Fruit fly (Drosophila melanogaster): ENCODE data around the gene htt.
A peak's percentile ranks its signal among the peaks of the same experiment; 100 is the strongest.

htt gene

DNA sequence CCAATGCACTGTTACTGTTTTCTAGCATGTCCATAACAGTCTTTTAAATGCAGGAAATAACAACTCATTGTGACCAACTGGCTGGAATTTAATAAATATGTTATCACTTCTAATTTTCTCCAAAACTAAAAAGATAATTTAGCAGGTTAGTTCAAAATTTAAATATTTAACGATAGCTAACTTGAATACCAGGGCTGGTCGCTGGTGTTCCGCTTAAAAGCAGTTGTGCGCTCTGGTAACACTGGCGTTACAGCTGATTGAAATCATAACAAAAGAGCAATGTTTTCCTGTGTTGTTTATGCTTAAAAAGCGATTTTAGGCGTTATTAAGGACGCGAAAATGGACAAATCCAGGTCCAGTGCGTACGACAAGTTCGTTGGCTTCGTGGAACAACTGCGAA is at the start of gene htt:
Gene htt, plus strand, starts transcription at position 250 of the 400 bp plus-strand sequence.
- TF ChIP-seq CG8478 (optimal IDR thresholded peaks at IDR 0.05) = no peak
- no peak for TF ChIP-seq EcR (GFP tag; optimal IDR thresholded peaks at IDR 0.05)
- TF ChIP-seq Dll (optimal IDR thresholded peaks at IDR 0.05) = no peak
- no peak for TF ChIP-seq psq (optimal IDR thresholded peaks at IDR 0.05)
- no peak for TF ChIP-seq pan (optimal IDR thresholded peaks at IDR 0.05)
- TF ChIP-seq usp (GFP tag; optimal IDR thresholded peaks at IDR 0.05) = no peak

DNA sequence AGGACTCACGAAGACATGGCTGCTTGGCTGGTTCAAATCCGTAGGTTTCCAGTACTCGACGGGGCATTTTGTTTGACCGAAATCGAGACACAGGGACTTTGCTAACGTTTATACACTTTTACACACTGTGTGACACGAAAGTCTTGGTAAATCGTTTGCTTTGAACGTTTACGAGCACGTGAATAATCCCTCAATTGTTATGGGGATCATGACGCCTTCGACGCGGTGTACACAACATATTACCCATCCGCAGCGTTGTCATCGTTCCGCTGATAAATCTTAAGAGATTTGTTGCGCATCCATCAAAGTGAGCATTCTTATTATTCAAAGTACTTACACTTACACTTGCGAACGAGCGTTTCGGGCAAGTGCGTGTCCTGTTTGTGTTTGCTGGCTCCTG is 45.7 kb upstream of the htt start, which contains the start of gene CG31050:
Gene CG31050, minus strand, starts transcription at position 101 of the 400 bp plus-strand sequence.
- no peak for TF ChIP-seq psq (optimal IDR thresholded peaks at IDR 0.05)
- TF ChIP-seq pan (optimal IDR thresholded peaks at IDR 0.05) = no peak
- TF ChIP-seq Dll (optimal IDR thresholded peaks at IDR 0.05) = no peak
- TF ChIP-seq usp (GFP tag; optimal IDR thresholded peaks at IDR 0.05) = no peak
- no peak for TF ChIP-seq EcR (GFP tag; optimal IDR thresholded peaks at IDR 0.05)
- no peak for TF ChIP-seq CG8478 (optimal IDR thresholded peaks at IDR 0.05)

DNA sequence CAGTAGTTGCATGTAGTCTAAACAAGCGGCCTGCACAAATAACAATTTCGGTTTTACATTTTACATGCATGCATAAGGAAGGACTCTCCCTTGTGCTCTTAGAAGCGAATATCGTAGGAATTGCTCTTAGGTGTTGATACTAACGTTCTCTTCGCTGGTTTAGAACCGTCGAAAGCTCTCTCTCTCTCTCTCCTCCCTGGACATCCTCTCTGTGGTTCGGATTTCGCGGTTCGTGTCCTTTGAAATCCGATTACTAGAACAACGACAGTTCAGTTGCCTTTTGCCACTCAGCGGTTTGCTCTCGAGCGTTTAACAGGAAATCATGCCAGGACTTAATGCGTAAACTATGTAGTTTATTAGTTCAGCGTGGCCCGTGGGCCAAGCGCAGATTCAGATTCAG is 41.4 kb upstream of the htt start:
- TF ChIP-seq usp (GFP tag; optimal IDR thresholded peaks at IDR 0.05) (no peak), pan (optimal IDR thresholded peaks at IDR 0.05) (no peak)

DNA sequence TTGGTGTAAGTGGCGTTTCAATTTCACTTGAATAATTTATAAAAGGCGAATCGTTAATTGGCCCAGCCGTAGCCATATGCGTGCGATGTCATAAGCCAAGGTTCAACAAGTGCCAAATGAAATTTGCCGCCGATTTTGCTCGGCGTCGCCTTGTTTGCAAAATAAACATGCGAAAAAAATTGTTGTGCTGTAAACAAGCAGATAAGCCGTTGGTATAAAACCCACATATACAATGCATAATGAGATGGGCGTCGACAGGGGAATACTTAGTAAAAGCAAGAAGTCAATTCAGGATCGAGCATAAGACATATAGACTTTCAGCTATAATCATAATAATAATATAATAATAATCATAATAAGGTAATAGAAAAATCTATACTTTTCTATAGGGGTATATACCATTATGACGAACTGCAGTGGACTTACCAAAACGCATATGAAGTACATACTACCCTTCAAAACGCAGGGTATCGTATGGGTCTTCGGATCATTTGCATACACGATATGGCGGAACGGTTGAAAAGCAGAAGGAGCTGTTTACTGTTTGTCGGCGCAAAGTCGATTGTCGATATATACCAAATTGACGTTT is 39.8 kb upstream of the htt start:
- TF ChIP-seq pan (optimal IDR thresholded peaks at IDR 0.05) (peak; percentile 59), CG8478 (optimal IDR thresholded peaks at IDR 0.05) (no peak), usp (GFP tag; optimal IDR thresholded peaks at IDR 0.05) (no peak), EcR (GFP tag; optimal IDR thresholded peaks at IDR 0.05) (no peak), psq (optimal IDR thresholded peaks at IDR 0.05) (no peak), Dll (optimal IDR thresholded peaks at IDR 0.05) (no peak)

DNA sequence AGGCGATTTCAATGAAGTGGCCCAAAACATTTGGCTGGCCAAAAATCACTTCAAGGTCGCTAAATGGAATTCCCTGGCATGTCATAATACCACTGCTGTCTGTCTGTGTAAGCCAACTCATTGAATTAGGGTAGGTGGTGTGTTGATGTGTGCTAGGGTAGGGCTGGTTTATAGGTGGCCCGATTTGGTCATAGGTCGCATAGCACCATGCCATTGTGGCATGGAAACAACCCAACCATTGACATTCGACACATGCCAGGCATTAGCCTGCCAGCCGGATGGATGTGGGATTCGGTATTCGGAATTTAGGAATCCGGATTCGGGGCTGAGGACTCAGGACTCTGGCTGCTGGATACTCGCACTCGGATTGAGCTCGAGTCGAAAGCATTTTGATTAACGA is 33.1 kb upstream of the htt start:
- TF ChIP-seq CG8478 (optimal IDR thresholded peaks at IDR 0.05) = no peak
- TF ChIP-seq pan (optimal IDR thresholded peaks at IDR 0.05) = no peak
- TF ChIP-seq usp (GFP tag; optimal IDR thresholded peaks at IDR 0.05) = no peak
- no peak for TF ChIP-seq Dll (optimal IDR thresholded peaks at IDR 0.05)
- TF ChIP-seq psq (optimal IDR thresholded peaks at IDR 0.05) = no peak
- TF ChIP-seq EcR (GFP tag; optimal IDR thresholded peaks at IDR 0.05) = no peak

DNA sequence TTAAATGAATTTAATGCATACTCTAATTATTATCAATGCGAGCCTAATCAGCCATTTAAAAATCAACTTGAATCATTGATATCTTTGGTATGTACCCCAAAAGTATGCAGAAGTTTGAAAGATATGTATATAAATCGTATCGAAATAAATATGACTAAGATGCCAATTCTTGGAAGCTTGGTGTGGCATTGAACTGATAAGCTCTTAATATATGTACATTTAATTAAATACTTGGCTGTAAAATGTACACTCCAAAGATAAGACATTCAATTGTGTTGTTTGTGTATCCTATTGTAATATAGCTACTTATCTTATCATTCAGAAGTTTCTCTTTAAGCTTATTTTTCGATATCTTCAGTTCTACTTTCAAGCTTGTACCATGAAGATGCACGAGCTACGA is 27.2 kb upstream of the htt start, which contains the start of gene CG33346:
Gene CG33346, plus strand, starts transcription at position 380 of the 400 bp plus-strand sequence.
- TF ChIP-seq pan (optimal IDR thresholded peaks at IDR 0.05) (no peak), usp (GFP tag; optimal IDR thresholded peaks at IDR 0.05) (no peak), CG8478 (optimal IDR thresholded peaks at IDR 0.05) (no peak), psq (optimal IDR thresholded peaks at IDR 0.05) (no peak), EcR (GFP tag; optimal IDR thresholded peaks at IDR 0.05) (no peak), Dll (optimal IDR thresholded peaks at IDR 0.05) (no peak)

DNA sequence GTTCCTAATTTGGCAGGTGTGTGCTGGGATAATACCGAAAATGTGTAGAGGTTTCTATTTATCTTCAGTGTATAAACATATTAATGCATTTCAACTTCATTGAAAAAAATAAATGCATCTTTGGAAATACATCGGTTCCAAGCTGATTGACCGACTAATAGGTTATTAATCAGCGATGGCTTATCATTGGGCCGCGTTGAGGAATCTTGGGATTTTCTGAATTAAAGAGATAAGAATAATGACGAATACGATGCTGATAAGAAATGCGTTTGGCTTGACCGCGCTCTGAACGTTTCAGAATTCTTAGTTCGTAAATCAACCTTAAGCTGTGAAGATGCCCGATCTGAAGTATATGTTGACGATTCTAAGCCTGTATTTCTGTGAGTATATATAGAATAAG is 25.6 kb upstream of the htt start, which contains the start of gene Sid:
Gene Sid, plus strand, starts transcription at position 301 of the 400 bp plus-strand sequence.
- TF ChIP-seq Dll (optimal IDR thresholded peaks at IDR 0.05) = no peak
- no peak for TF ChIP-seq psq (optimal IDR thresholded peaks at IDR 0.05)
- TF ChIP-seq CG8478 (optimal IDR thresholded peaks at IDR 0.05) = no peak
- no peak for TF ChIP-seq usp (GFP tag; optimal IDR thresholded peaks at IDR 0.05)
- TF ChIP-seq pan (optimal IDR thresholded peaks at IDR 0.05) = no peak
- TF ChIP-seq EcR (GFP tag; optimal IDR thresholded peaks at IDR 0.05) = no peak

DNA sequence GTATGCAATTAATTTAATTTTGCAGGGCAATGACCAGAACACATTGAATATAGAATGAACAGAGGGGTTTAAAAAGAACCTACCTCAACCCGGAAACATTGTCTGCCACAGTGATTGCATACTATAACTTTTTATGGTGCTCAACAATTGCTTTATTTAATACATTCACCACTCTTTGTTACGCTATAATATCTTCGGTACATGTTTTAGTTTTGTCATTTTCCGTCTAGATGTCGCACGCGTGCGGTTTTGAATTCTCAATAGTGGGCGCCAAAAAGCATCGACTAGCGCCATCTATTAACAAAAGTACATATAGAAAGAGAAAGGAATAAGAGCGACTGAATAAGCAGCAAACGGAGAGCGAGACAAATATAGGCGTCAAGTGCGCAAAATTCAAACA is 23.9 kb upstream of the htt start:
- no peak for TF ChIP-seq psq (optimal IDR thresholded peaks at IDR 0.05)

DNA sequence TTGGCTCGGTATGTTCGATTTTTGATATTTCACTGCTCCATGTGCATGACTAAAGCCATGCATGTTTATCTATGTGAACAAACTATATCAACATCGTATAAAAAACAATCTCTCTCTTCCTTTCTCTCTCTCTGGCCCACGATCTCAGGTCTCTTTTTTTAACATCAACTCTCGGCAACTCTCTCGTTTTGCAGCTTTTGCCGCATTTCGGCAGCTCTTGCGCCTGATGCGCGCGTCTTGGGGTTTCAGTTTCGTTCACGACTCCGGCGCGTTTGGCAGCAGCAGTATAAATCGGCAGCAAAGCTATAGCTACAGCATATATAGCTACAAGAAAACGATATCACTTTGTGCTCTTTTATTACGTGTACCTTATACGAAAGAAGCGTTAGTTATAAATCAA is 21.3 kb upstream of the htt start, which contains the start of gene snu:
Gene snu, plus strand, starts transcription at position 254 of the 400 bp plus-strand sequence.
- TF ChIP-seq CG8478 (optimal IDR thresholded peaks at IDR 0.05) = no peak
- TF ChIP-seq psq (optimal IDR thresholded peaks at IDR 0.05) = no peak
- TF ChIP-seq EcR (GFP tag; optimal IDR thresholded peaks at IDR 0.05) = no peak
- no peak for TF ChIP-seq usp (GFP tag; optimal IDR thresholded peaks at IDR 0.05)
- TF ChIP-seq Dll (optimal IDR thresholded peaks at IDR 0.05) = no peak
- TF ChIP-seq pan (optimal IDR thresholded peaks at IDR 0.05) = no peak

DNA sequence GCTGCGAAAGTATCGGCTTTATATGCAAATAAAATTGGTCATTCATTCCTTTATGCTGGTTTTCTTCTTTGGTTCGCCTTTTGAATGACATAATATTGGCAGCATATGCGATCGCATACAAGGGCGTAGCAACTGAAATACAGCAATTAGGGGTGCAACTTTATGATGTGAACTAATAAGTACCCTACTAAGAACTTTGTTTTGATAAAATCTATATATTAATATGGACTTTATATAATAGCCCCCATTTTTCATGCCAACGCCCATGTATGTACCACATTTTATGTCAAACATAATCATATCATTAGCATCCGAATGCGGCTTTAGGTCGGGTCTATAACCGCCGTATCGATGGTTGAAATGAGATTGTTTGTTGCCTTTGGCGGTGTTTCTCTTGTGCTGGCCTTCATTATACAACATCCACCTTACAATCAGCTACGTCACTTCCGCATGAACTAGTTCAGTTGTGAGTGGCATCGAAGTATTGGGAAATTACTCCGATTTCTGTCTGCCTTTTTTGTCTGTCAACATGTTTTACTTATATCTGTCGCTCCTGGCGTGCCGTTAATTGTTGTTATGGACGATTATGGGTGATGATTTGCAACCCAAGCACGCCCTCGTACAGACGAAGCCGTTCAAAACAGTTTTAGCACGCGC is 19.0 kb upstream of the htt start:
- no peak for TF ChIP-seq CG8478 (optimal IDR thresholded peaks at IDR 0.05)
- no peak for TF ChIP-seq EcR (GFP tag; optimal IDR thresholded peaks at IDR 0.05)
- no peak for TF ChIP-seq Dll (optimal IDR thresholded peaks at IDR 0.05)
- TF ChIP-seq pan (optimal IDR thresholded peaks at IDR 0.05) = no peak
- no peak for TF ChIP-seq usp (GFP tag; optimal IDR thresholded peaks at IDR 0.05)
- no peak for TF ChIP-seq psq (optimal IDR thresholded peaks at IDR 0.05)

DNA sequence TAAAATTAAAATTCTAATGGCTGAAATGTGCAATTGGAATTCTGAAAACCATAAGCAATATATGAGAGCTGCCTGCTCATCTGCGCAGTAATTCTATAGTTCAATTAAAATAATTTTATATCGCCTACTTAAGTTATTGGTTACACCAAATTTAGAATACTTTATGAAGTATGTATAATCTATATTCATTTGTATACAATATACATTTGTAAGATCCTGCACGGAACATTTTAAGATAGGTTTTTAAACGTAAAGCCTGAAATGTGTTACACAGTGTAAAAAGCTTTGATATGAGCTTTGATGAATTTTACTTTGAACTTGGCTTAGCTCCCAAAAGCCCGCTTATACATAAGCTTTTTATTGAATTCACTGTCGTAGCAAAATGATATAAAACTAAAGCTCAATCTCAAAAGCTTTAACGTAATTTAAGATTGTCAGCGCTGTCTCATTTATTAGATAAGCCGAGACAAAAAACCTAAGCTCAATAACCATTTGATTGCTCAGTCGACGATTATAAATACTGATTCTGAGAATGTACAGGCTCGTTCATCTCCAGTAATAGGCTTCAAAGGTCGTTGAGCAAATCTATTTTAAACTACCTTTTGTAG is 18.4 kb upstream of the htt start:
- TF ChIP-seq Dll (optimal IDR thresholded peaks at IDR 0.05) (no peak), usp (GFP tag; optimal IDR thresholded peaks at IDR 0.05) (no peak), CG8478 (optimal IDR thresholded peaks at IDR 0.05) (no peak), psq (optimal IDR thresholded peaks at IDR 0.05) (no peak), pan (optimal IDR thresholded peaks at IDR 0.05) (no peak), EcR (GFP tag; optimal IDR thresholded peaks at IDR 0.05) (no peak)

DNA sequence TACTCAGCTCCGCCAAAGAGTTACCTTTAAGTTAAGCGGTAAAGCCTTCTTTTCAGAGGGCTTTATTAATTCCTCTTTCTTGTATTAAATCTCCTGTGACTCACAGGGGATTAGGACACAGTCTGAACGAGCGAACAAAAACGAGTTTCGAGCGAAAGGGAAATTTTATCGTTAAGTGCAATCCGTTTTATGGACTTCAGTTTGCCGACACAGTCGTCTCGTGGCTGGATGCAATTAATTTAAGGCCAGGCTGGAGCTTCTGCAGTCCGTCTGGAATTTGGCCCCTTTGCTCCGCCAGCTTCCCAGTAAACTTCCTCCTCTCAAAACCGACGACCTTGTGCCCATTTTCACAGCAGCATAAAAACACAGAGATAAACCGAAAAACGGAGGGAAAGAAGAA is 16.5 kb upstream of the htt start:
- TF ChIP-seq pan (optimal IDR thresholded peaks at IDR 0.05) = no peak
- no peak for TF ChIP-seq CG8478 (optimal IDR thresholded peaks at IDR 0.05)
- no peak for TF ChIP-seq EcR (GFP tag; optimal IDR thresholded peaks at IDR 0.05)
- TF ChIP-seq usp (GFP tag; optimal IDR thresholded peaks at IDR 0.05) = no peak
- TF ChIP-seq Dll (optimal IDR thresholded peaks at IDR 0.05) = no peak
- no peak for TF ChIP-seq psq (optimal IDR thresholded peaks at IDR 0.05)
